Fruit fly (Drosophila melanogaster): ENCODE results near the gene CG32815.
A peak's percentile ranks its signal among the peaks of the same experiment; 100 is the strongest.

- TF ChIP-seq eyg (GFP tag; optimal IDR thresholded peaks at IDR 0.05) (peak; percentile 96), slp2 (GFP tag; optimal IDR thresholded peaks at IDR 0.05) (peak; percentile 98), gsb (GFP tag; IDR thresholded peaks at IDR 0.05) (peak; percentile 98), Blimp-1 (GFP tag; optimal IDR thresholded peaks at IDR 0.05) (peak; percentile 95), C15 (GFP tag; IDR thresholded peaks at IDR 0.05) (peak; percentile 97), CG31365 (tag; optimal IDR thresholded peaks at IDR 0.05) (peak; percentile 91)
These were observed 3.0 kb downstream of the CG32815 start, which contains the start of gene TRAM for dm6 chrX:935049-935900.
